Worm (Caenorhabditis elegans) whole organism, young adult: ENCODE results near the gene srh-257.

Source experiments
- F37B4.10 ChIP-seq: fragments of 200-800 bp; sonication (Bioruptor generic); IDR thresholded peaks from 2 replicates; pipeline ENCODE4 v1.3.6; 2022; ENCODE audit warnings: missing genetic modification characterization, missing compliant biosample characterization
- attf-6 ChIP-seq: fragments of 200-800 bp; sonication (Bioruptor generic); IDR thresholded peaks from 2 replicates; pipeline ENCODE4 v1.3.6; 2022; ENCODE audit warnings: missing genetic modification reagents, missing genetic modification characterization, missing compliant biosample characterization
- chd-7 ChIP-seq: sonication (generic microtip); optimal IDR thresholded peaks from 2 replicates; lab custom pipeline; 2016; ENCODE audit warnings: mild to moderate bottlenecking, missing genetic modification characterization, moderate library complexity, missing compliant biosample characterization
- dpl-1 ChIP-seq: fragments of 150-350 bp; optimal IDR thresholded peaks from 2 replicates; lab custom pipeline; 2014; ENCODE audit warnings: missing biosample characterization, missing genetic modification reagents, missing genetic modification characterization
- lin-40 ChIP-seq: sonication (generic microtip); optimal IDR thresholded peaks from 2 replicates; lab custom pipeline; 2016; ENCODE audit warnings: missing genetic modification characterization, mild to moderate bottlenecking, missing compliant biosample characterization, missing genotype, missing genetic modification reagents
- nhr-27 ChIP-seq: fragments of 200-800 bp; sonication (Bioruptor generic); optimal IDR thresholded peaks from 2 replicates; lab custom pipeline; 2018; ENCODE audit warnings: mild to moderate bottlenecking, missing genetic modification characterization, moderate library complexity, missing compliant biosample characterization
- sdz-38 ChIP-seq: sonication (generic microtip); optimal IDR thresholded peaks from 2 replicates; lab custom pipeline; 2016; ENCODE audit warnings: missing genotype, missing genetic modification characterization, missing compliant biosample characterization

- no peak for TF ChIP-seq sdz-38 (tag; lab: Kevin White, UChicago)
- TF ChIP-seq chd-7 (tag; lab: Kevin White, UChicago) = no peak
- TF ChIP-seq nhr-27 = no peak
- TF ChIP-seq dpl-1 (GFP tag; lab: Kevin White, UChicago) = no peak
- TF ChIP-seq F37B4.10 = no peak
- no peak for TF ChIP-seq attf-6 (GFP tag; lab: Robert Waterston, UW)
- TF ChIP-seq lin-40 (tag; lab: Kevin White, UChicago) = no peak
Measured at ce11 chrV:15376223-15376622, 30.8 kb upstream of the srh-257 start, which contains the start of gene srh-52.
